Fruit fly (Drosophila melanogaster) whole organism, larva: ENCODE data around the gene CG13040.

Experiments
- noc ChIP-seq: fragments of 200-800 bp; sonication (Bioruptor generic); optimal IDR thresholded peaks from 3 replicates; lab custom pipeline; 2019; ENCODE audit warnings: missing biosample characterization, mild to moderate bottlenecking, missing genetic modification characterization, moderate library complexity

The CG13040 gene

DNA sequence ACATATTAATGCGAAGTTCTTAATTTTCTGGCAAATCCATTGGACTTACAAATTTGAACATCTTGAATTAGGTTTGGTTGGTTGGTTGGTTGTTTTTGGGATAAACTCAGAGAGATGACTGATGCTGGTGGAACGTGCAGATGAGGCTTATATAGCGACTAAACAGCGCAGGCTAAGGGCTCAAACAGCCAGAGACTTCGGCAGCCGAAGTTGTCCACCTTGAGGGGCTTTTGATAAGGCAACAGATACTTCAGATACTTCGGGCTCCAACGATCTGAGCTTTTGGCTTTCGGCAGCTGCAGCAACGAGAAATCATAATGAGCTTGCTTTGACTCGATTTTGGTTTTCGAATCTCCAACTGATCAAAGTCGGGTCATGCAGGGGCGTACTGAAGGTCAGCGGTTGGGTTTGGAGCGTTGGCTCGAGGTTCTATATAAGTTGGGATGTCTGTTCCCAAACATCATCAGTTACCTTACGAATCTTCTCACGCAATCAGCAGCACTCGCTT, 7.1 kb downstream of the CG13040 start, which contains the start of the genes CG13041 and CG13060:
CG13041 (minus strand) TSS at position 128 of the 508 bp plus-strand sequence.
CG13060 (plus strand) TSS at position 458 of the 508 bp plus-strand sequence.
- no peak for TF ChIP-seq noc (tag; lab: Kevin White, UChicago)

DNA sequence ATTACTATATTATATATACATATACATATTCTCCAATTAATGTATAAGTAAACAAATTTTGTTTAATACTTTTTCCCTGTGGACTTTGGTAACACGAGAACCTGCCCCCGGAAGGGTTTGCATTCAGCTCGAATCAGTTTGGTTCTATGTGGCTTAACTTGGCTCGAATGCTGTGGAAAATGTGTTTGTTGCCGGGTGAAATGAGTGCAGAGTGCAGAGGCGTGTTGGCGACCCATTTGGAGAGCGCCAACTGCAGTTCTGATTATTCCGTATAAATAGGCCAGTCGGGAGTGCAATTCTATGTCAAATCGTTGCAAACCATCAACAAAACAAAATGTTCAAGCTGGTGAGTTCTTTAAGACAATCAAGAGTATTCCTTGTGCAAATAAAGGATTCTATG, 8.8 kb downstream of the CG13040 start, which contains the start of gene Nplp3:
Nplp3 (plus strand) TSS at position 301 of the 400 bp plus-strand sequence.
- TF ChIP-seq noc (tag; lab: Kevin White, UChicago): no peak

DNA sequence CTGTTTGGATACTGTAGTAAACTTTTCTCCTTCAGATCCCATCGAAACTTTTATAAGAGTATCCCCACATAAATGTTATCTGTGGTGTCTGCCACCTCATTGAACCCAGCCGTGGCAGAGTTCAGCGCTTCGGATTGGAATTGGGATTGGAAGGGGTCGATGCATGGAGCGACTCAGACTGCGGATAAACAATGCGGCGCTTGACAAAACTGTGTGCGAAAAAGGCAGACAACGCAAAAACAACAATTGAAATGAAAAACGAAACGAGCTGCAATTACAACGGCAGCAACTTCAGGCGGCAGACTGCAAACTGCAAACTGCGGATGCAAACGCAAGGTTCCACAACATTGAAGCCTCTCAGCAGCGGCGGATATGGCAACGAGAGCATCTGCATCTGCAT, 12.6 kb downstream of the CG13040 start, which contains the start of gene CG13062:
CG13062 (plus strand) TSS at position 301 of the 400 bp plus-strand sequence.
- no peak for TF ChIP-seq noc (tag; lab: Kevin White, UChicago)

DNA sequence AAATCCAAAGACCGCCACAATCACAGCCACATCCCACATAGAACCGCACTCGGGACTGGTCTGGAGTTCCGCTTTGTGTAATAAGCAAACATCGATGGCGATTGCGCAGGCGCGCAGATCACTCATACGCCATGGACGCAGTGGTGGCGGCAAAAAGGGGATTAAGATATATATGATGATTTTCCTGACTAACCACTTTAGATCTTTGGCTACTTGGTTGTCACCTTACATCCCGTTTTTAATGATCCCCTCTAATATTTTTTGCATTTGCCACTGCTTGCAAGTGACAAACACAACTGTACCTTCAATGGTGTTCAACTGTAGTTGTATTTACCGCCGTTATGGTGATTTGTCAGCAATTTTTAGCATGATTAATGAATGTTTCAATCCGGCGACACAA, 16.6 kb downstream of the CG13040 start:
- peak; percentile 61 for TF ChIP-seq noc (tag; lab: Kevin White, UChicago)

DNA sequence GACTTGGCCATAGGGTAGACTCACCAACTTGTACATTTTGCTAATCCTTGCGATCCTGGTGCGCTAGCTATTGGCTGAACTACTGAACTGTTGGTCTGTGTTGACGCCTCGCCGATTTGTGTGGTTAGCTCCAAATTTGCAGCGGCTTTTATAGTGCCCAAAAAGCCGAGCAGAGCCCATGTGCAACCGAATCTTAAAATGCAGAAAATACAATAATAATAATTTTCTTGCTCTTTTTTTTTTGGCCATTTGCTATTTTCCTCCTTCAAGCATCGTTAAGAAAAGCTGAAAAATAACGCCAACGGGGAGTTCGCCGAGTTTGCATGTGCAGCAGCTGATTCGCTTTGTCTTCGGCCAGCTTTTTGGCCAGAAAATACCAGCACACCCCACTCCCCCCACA, 18.2 kb downstream of the CG13040 start, which contains the start of gene CG13042:
CG13042 (minus strand) TSS at position 101 of the 400 bp plus-strand sequence.
- no peak for TF ChIP-seq noc (tag; lab: Kevin White, UChicago)

DNA sequence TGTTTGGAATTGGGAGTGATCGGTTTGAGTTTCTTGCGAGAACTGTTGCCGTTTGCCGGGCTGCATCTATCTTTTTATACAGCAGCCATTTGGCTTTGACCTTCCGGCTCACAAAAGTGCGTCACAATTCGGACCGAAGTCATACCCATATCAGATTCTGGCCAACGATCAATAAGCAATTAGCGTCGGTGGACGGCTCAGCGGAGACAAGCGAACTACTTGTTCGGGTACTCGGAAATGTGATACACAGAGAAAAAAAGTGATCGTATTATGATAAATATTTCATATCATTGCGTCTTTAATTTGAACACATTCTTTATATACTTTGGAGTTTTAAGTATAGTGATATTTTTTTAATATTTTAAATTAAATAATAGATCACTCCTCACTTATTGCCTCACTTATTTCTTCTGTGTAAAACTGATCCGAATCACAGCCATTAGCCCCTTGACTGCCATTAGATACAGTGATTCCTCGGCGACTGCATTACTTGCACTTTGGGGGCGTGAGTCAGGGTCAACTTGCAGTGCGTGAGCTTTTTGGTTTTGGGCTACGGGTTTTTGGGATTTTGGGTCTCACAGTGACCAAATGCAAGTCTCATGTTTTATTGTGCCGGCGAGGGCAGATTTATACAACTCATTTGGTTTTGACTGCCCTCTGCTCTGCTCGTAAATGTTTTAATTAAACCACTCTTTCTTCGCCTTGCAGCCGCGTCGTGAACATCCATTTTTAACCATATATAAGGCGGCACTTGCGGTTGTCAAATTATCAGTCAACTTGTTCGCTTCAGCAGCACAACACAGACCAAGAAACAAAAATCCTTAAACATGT, 20.5 kb downstream of the CG13040 start, which contains the start of the genes CG13043 and CG13063:
CG13043 (minus strand) TSS at position 51 of the 831 bp plus-strand sequence.
CG13063 (plus strand) TSS at position 781 of the 831 bp plus-strand sequence.
- TF ChIP-seq noc (tag; lab: Kevin White, UChicago): no peak

DNA sequence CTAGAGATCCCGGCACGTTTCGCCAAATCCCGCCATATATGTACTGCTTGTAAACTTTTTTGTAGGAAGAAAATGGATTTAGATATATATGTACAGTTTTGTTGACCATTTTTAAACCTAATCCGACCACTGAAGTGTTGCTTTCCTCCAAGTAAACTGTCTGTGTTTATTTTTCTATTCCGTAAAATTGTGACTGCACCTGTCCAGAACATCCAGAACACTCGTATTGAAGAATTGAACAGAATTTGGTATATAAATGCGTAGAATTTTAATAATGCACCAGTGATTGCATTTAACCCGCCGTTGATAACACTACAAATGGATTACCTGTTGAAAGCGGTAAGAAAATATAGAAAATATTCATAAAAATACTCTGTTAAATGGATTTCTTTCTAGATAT, 22.6 kb downstream of the CG13040 start, which contains the start of gene CG43249:
CG43249 (plus strand) TSS at position 301 of the 400 bp plus-strand sequence.
- TF ChIP-seq noc (tag; lab: Kevin White, UChicago): no peak

DNA sequence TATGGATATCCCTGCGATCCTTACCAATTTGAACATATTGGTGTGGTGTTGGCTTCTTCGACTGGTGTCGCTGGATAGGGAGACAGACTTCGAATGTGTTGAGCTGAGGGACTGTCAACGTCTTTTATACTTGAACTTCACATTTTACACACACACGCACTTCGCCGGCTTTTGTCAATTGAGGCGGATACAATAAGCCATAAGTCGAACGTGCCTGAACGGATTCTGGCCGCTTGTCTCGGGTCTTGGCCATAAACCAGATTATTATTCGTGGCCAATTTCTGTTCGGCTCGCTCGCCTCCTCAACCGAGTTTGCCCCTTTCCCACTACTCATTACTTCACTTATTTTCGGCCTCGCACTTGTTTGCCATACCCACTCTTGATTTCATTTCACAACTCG, 23.5 kb downstream of the CG13040 start, which contains the start of gene CG13044:
CG13044 (minus strand) TSS at position 101 of the 400 bp plus-strand sequence.
- no peak for TF ChIP-seq noc (tag; lab: Kevin White, UChicago)

DNA sequence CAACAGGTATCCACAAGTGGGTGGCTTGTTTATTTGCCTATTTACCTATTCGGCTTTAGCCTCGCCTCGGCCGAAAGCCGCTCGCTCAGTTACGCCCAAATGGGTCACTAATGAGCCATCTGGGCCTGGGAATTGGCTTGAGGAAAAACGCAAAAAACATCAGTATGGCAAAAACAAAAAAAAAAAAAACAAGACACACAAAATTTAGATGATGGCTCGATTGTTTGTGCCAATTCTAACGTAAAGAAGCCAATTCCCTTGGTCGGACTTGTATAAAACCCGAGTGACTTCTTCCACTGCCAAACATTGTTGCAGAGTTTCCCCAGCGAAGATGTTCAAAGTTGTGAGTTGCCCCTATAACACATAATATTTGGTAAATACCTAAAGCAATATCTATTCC, 25.4 kb downstream of the CG13040 start, which contains the start of gene CG4982:
CG4982 (plus strand) TSS at position 301 of the 400 bp plus-strand sequence.
- no peak for TF ChIP-seq noc (tag; lab: Kevin White, UChicago)

DNA sequence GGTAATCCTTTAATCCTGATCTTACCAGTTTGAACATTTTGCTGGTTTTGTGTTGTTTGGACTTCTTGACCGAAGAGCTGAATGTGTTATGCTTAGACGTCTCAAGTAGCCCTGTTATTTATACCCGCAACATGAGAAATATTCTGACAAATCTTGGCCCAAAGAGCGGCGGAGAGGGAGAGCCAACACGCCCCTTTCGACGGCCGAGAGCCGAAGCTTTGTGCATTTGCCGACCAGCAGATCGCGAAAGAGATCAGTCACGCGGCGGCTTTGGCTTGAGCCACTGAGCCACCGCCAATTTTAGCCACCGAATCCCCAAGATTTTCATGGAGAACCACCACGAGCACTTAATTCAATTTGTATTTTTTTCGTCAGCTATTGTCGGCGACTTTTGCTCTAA, 31.1 kb downstream of the CG13040 start, which contains the start of gene CG4962:
CG4962 (minus strand) TSS at position 101 of the 400 bp plus-strand sequence.
- no peak for TF ChIP-seq noc (tag; lab: Kevin White, UChicago)

DNA sequence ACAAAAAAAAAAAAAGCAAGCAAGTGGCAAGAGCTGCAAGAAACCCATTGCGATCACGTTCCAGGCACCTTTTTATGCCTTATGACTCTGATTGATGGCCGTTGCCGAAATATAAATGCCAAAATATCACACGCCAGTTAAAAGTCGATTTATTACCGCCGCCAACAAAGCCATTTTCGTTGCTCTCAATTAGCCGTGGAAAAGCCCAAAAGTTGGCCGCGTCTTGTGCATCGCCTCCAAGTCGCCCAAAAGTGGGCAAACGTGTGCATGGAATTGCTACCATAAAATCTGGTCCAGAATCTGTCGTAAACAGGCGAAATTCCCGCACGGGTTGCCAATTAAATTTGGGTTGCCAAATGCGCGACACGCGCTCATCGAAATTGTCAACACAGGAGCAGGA, 34.9 kb downstream of the CG13040 start:
- TF ChIP-seq noc (tag; lab: Kevin White, UChicago): no peak

DNA sequence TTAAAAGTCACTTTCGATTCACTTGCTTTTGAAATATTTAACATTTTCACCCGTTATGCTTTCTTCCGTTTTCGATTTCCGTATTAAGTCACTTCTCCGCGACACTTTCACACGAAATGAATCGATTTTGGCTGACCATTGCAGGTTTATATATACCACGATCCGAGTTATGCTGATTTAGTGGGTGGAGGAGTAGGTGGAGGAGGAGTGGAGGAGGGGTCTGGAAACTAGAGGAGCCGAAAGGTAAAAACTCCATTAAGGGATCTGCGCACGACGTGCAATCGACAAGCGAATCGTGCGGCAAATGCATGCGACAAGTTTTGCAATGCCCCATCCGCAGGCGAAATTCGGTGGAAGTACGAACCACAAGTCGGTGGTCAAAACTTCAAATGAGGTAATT, 35.7 kb downstream of the CG13040 start, which contains the start of gene CG13045:
CG13045 (minus strand) TSS at position 101 of the 400 bp plus-strand sequence.
- TF ChIP-seq noc (tag; lab: Kevin White, UChicago): no peak

DNA sequence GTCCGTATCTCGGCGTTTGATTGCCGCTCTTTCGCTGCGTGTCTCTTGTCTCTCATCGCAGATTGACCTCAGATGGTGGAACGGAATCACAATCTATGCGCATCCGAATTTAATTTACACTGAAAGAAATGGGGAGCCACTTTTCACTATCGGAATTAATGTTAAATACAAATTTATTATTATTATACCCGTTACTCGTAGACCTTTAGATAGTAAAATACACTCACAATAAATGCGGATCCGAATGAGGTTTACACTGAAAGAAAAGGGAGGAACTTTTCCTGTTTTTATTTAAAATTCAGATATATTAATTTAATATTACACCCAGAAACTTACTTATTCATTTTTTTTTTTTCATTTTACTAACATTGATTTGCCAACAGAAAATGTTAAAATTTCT, 37.5 kb downstream of the CG13040 start:
- TF ChIP-seq noc (tag; lab: Kevin White, UChicago): no peak

DNA sequence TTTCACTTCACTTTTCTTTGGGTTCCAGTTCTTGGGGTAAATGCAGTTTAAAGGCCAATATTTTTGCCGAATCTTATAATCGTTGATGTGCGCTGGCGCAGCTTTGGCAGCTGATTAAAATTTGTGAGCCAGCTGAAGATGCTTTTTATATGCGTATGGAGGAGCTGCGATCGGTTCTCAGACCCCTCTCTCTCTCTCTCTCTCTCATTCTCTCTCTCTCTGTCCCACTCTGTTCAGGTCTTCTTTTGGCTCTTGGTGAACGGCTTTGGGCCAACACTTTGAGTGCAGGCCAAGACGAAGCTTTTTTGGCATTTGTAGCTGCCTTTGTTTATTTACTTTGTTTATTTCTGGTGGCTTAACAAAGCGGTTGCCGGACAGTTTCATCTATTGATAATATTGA, 38.2 kb downstream of the CG13040 start, which contains the start of gene CG13046:
CG13046 (minus strand) TSS at position 101 of the 400 bp plus-strand sequence.
- no peak for TF ChIP-seq noc (tag; lab: Kevin White, UChicago)

DNA sequence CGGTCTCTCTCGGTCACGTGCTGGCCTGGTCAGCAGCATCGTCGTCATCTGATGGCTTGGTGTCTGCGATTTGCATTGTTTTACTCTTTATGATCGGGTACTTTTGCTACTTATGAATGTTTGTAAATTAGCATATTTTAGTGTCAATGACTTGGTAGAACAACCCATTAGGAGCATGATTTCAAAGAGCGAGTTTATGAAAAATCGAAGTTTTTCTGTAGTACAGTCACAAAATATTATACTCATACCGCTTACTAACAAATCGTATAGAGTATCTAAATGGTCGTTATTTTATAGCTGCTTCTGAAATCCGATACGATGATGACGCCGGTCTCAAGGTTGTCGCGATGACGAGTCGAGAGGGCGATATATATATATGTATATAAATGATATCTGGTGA, 40.3 kb downstream of the CG13040 start:
- TF ChIP-seq noc (tag; lab: Kevin White, UChicago): no peak
